Fruit fly (Drosophila melanogaster) whole organism, wandering third instar larva: ENCODE measurements around the gene CG11999.

Experiments
- Abd-B ChIP-seq: fragments of >200 bp; optimal IDR thresholded peaks from 2 replicates; lab custom pipeline; 2017; ENCODE audit warnings: missing biosample characterization, missing genetic modification characterization
- CG32264 ChIP-seq: fragments of 200-800 bp; sonication (Bioruptor generic); optimal IDR thresholded peaks from 2 replicates; lab custom pipeline; 2016; ENCODE audit warnings: missing biosample characterization, missing genetic modification characterization
- CG9705 ChIP-seq: fragments of 200-800 bp; sonication (Bioruptor generic); optimal IDR thresholded peaks from 2 replicates; lab custom pipeline; 2018; ENCODE audit warnings: missing biosample characterization, mild to moderate bottlenecking, missing genetic modification characterization
- CrebA ChIP-seq: fragments of 200-800 bp; sonication (Bioruptor generic); optimal IDR thresholded peaks from 2 replicates; lab custom pipeline; 2016; ENCODE audit warnings: missing biosample characterization, mild to moderate bottlenecking, missing genetic modification characterization, borderline replicate concordance
- Dfd ChIP-seq: fragments of >200 bp; optimal IDR thresholded peaks from 2 replicates; lab custom pipeline; 2017; ENCODE audit warnings: missing biosample characterization, missing genetic modification characterization
- Dif ChIP-seq: fragments of 200-275, 200-300 bp; sonication (Bioruptor generic); optimal IDR thresholded peaks from 2 replicates; lab custom pipeline; 2018; ENCODE audit warnings: missing biosample characterization, missing genetic modification characterization; ENCODE audit not compliant: partially characterized antibody
- GATAd ChIP-seq: sonication (Bioruptor generic); optimal IDR thresholded peaks from 2 replicates; lab custom pipeline; 2016; ENCODE audit warnings: missing biosample characterization, missing genetic modification characterization
- HLH106 ChIP-seq: fragments of 200-800 bp; optimal IDR thresholded peaks from 3 replicates; lab custom pipeline; 2019; ENCODE audit warnings: missing biosample characterization, mild to moderate bottlenecking, missing genetic modification characterization, moderate library complexity
- Hnf4 ChIP-seq: fragments of 200-800 bp; sonication (Bioruptor generic); optimal IDR thresholded peaks from 2 replicates; lab custom pipeline; 2016; ENCODE audit warnings: missing biosample characterization, mild to moderate bottlenecking, missing genetic modification characterization
- Hr78 ChIP-seq: fragments of >200 bp; optimal IDR thresholded peaks from 2 replicates; lab custom pipeline; 2017; ENCODE audit warnings: missing biosample characterization, missing genetic modification characterization
- Hr83 ChIP-seq: fragments of 200-300 bp; sonication (Bioruptor generic); optimal IDR thresholded peaks from 2 replicates; lab custom pipeline; 2016; ENCODE audit warnings: missing biosample characterization, mild to moderate bottlenecking, missing genetic modification characterization, moderate library complexity; ENCODE audit not compliant: poor library complexity, severe bottlenecking
- Jra ChIP-seq: sonication (Bioruptor generic); optimal IDR thresholded peaks from 2 replicates; lab custom pipeline; 2016; ENCODE audit warnings: missing biosample characterization, missing genetic modification characterization
- Mio ChIP-seq: sonication (Bioruptor generic); optimal IDR thresholded peaks from 2 replicates; lab custom pipeline; 2016; ENCODE audit warnings: missing biosample characterization, missing genetic modification characterization
- Myc ChIP-seq: fragments of >200 bp; optimal IDR thresholded peaks from 2 replicates; lab custom pipeline; 2017
- N ChIP-seq: fragments of >200 bp; optimal IDR thresholded peaks from 2 replicates; lab custom pipeline; 2018; ENCODE audit warnings: missing biosample characterization, missing external identifiers, missing genetic modification characterization
- OdsH ChIP-seq: fragments of 200-800 bp; sonication (Bioruptor generic); optimal IDR thresholded peaks from 2 replicates; lab custom pipeline; 2016; ENCODE audit warnings: missing biosample characterization, mild to moderate bottlenecking, missing genetic modification characterization
- Rel ChIP-seq, 2 experiments: fragments of 200-800 bp; sonication (Bioruptor generic) in 1 of 2; optimal IDR thresholded peaks; 2 replicates in 1 of 2; 3 replicates in 1 of 2; lab custom pipeline; 2016 to 2019; ENCODE audit warnings: mild to moderate bottlenecking in 2 of 2, missing biosample characterization in 2 of 2, missing genetic modification characterization in 2 of 2, moderate library complexity in 1 of 2
- Sp1 ChIP-seq: fragments of 200-800 bp; sonication (Bioruptor generic); optimal IDR thresholded peaks from 3 replicates; lab custom pipeline; 2019; ENCODE audit warnings: missing biosample characterization, mild to moderate bottlenecking, missing genetic modification characterization, moderate library complexity
- Vsx2 ChIP-seq: fragments of 200-300, 225-300 bp; sonication (Bioruptor generic); optimal IDR thresholded peaks from 2 replicates; lab custom pipeline; 2018; ENCODE audit warnings: missing biosample characterization, missing genetic modification characterization; ENCODE audit not compliant: partially characterized antibody
- br ChIP-seq: fragments of 200-800 bp; sonication (Bioruptor generic); optimal IDR thresholded peaks from 2 replicates; lab custom pipeline; 2016; ENCODE audit warnings: missing biosample characterization, missing genetic modification characterization
- brk ChIP-seq: fragments of 200-800 bp; sonication (Bioruptor generic); optimal IDR thresholded peaks from 2 replicates; lab custom pipeline; 2016; ENCODE audit warnings: missing biosample characterization, mild to moderate bottlenecking, missing genetic modification characterization
- dl ChIP-seq, 2 experiments: fragments of 175-275, 200-275 bp in 1 of 2; fragments of 200-275 bp in 1 of 2; sonication (Bioruptor generic); optimal IDR thresholded peaks; lab custom pipeline; 2018; ENCODE audit warnings: mild to moderate bottlenecking in 2 of 2, missing biosample characterization in 2 of 2, missing genetic modification characterization in 2 of 2, moderate library complexity in 2 of 2; ENCODE audit not compliant: partially characterized antibody in 2 of 2, insufficient read depth in 1 of 2
- dmrt93B ChIP-seq: fragments of 200-800 bp; sonication (Bioruptor generic); optimal IDR thresholded peaks from 2 replicates; lab custom pipeline; 2018; ENCODE audit warnings: missing biosample characterization, mild to moderate bottlenecking, missing genetic modification characterization
- dsf ChIP-seq: sonication (Bioruptor generic); optimal IDR thresholded peaks from 2 replicates; lab custom pipeline; 2016; ENCODE audit warnings: missing biosample characterization, missing genetic modification characterization, borderline replicate concordance
- ey ChIP-seq: fragments of 200-800 bp; sonication (Bioruptor generic); optimal IDR thresholded peaks from 2 replicates; lab custom pipeline; 2016; ENCODE audit warnings: missing biosample characterization, missing genetic modification characterization
- foxo ChIP-seq, 2 experiments: fragments of 200-800 bp; sonication (Bioruptor generic); optimal IDR thresholded peaks; 2 replicates in 1 of 2; 3 replicates in 1 of 2; lab custom pipeline; 2016 to 2017; ENCODE audit warnings: missing biosample characterization in 2 of 2, missing genetic modification characterization in 2 of 2
- fru ChIP-seq: fragments of 200-800 bp; sonication (Bioruptor generic); optimal IDR thresholded peaks from 3 replicates; lab custom pipeline; 2016; ENCODE audit warnings: missing biosample characterization, mild to moderate bottlenecking, missing genetic modification characterization
- h ChIP-seq: fragments of 200-800 bp; sonication (Bioruptor generic); optimal IDR thresholded peaks from 3 replicates; lab custom pipeline; 2016; ENCODE audit warnings: missing biosample characterization, mild to moderate bottlenecking, missing genetic modification characterization
- jim ChIP-seq: fragments of 175-275, 200-325 bp; sonication (Bioruptor generic); optimal IDR thresholded peaks from 2 replicates; lab custom pipeline; 2016; ENCODE audit warnings: missing biosample characterization, mild to moderate bottlenecking, missing genetic modification characterization
- lola ChIP-seq: fragments of >200 bp; optimal IDR thresholded peaks from 2 replicates; lab custom pipeline; 2017; ENCODE audit warnings: missing biosample characterization, missing genetic modification characterization
- pan ChIP-seq: fragments of >200 bp; optimal IDR thresholded peaks from 2 replicates; lab custom pipeline; 2017
- psq ChIP-seq: fragments of 200-800 bp; sonication (Bioruptor generic); optimal IDR thresholded peaks from 3 replicates; lab custom pipeline; 2017; ENCODE audit warnings: missing biosample characterization, mild to moderate bottlenecking, missing genetic modification characterization, moderate library complexity
- rgr ChIP-seq: fragments of 200-800 bp; sonication (Bioruptor generic); optimal IDR thresholded peaks from 3 replicates; lab custom pipeline; 2016; ENCODE audit warnings: missing biosample characterization, mild to moderate bottlenecking, missing genetic modification characterization
- sage ChIP-seq: fragments of 200-800 bp; sonication (Bioruptor generic); optimal IDR thresholded peaks from 2 replicates; lab custom pipeline; 2016; ENCODE audit warnings: missing biosample characterization, mild to moderate bottlenecking, missing genetic modification characterization
- sv ChIP-seq: fragments of 200-800 bp; sonication (Bioruptor generic); optimal IDR thresholded peaks from 3 replicates; lab custom pipeline; 2016; ENCODE audit warnings: missing biosample characterization, missing genetic modification characterization
- tai ChIP-seq: sonication (Bioruptor generic); optimal IDR thresholded peaks from 2 replicates; lab custom pipeline; 2016; ENCODE audit warnings: missing biosample characterization, missing genetic modification characterization
- usp ChIP-seq: fragments of >200 bp; optimal IDR thresholded peaks from 2 replicates; lab custom pipeline; 2017; ENCODE audit warnings: missing biosample characterization, missing genetic modification characterization
- woc ChIP-seq: sonication (Bioruptor generic); optimal IDR thresholded peaks from 2 replicates; lab custom pipeline; 2016; ENCODE audit warnings: missing biosample characterization, mild to moderate bottlenecking, missing genetic modification characterization

CG11999 gene

DNA sequence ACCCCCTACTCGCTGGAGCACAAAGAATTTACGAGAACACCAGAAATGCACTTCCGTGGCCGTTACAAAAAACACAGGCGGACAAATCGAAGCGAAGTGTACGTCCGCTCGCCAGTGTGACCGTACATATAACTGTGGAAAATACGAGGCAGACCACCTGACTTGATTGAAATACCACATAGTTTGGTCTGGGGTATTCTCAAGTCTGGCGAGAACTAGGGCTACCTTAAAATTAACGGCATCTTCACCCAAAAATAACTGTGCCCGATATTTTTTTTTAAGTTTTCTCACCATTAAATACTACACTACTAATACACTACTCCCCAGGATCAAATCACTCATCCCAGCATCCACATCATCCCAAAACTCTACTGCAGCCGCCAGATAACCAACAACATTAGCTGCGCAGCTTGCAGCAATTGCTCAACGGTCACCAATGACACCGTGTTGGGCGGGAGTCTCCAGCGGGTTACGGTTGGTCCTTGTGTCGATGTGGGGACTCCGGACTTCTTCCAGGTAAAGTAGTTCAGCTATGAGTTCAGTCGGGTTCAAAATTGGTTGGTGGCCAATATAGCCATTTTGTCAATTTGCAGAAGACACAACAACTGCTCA is 13.7 kb upstream of the CG11999 start, which contains the start of gene Cerk:
Gene Cerk, minus strand, starts transcription at position 137 of the 612 bp plus-strand sequence.
- TF ChIP-seq Vsx2 (GFP tag; lab: Kevin White, UChicago) = no peak
- no peak for TF ChIP-seq Jra (GFP tag; lab: Kevin White, UChicago)
- no peak for TF ChIP-seq psq (GFP tag; lab: Kevin White, UChicago)
- peak; percentile 14 for TF ChIP-seq ey (GFP tag; lab: Kevin White, UChicago)
- TF ChIP-seq Hr78 = no peak
- TF ChIP-seq sv (GFP tag; lab: Kevin White, UChicago) = peak; percentile 1
- TF ChIP-seq h (GFP tag; lab: Kevin White, UChicago) = peak; percentile 26
- peak; percentile 52 for TF ChIP-seq Hr83 (GFP tag; lab: Kevin White, UChicago)
- TF ChIP-seq Hnf4 = peak; percentile 54
- no peak for TF ChIP-seq N (GFP tag; lab: Kevin White, UChicago)
- TF ChIP-seq pan (lab: Kevin White, UChicago) = no peak
- no peak for TF ChIP-seq Abd-B (GFP tag; lab: Kevin White, UChicago)
- TF ChIP-seq Rel (GFP tag; optimal IDR thresholded peaks at IDR 0.05; lab: Kevin White, UChicago) = no peak
- TF ChIP-seq Rel (tag; optimal IDR thresholded peaks at IDR 0.05; lab: Kevin White, UChicago) = peak; percentile 54
- TF ChIP-seq CG9705 (GFP tag; lab: Kevin White, UChicago) = peak; percentile 27
- peak; percentile 29 for TF ChIP-seq fru (GFP tag; lab: Kevin White, UChicago)
- TF ChIP-seq usp = no peak
- TF ChIP-seq foxo (GFP tag; optimal IDR thresholded peaks at IDR 0.05; lab: Kevin White, UChicago) = peak in 1 of 2 experiments; percentile 42
- peak; percentile 22 for TF ChIP-seq woc (GFP tag; lab: Kevin White, UChicago)
- TF ChIP-seq OdsH (GFP tag; lab: Kevin White, UChicago) = no peak
- TF ChIP-seq tai (GFP tag; lab: Kevin White, UChicago) = no peak
- TF ChIP-seq br (GFP tag; lab: Kevin White, UChicago) = peak; percentile 12
- peak; percentile 17 for TF ChIP-seq Sp1 (GFP tag; lab: Kevin White, UChicago)
- TF ChIP-seq jim (GFP tag; lab: Kevin White, UChicago) = no peak
- TF ChIP-seq rgr = peak; percentile 35
- no peak for TF ChIP-seq dsf
- no peak for TF ChIP-seq Dif
- TF ChIP-seq HLH106 (tag; lab: Kevin White, UChicago) = peak; percentile 22

- TF ChIP-seq fru (GFP tag; lab: Kevin White, UChicago) = no peak
- TF ChIP-seq GATAd = no peak
- TF ChIP-seq Hnf4 = peak; percentile 33
- no peak for TF ChIP-seq CrebA
- TF ChIP-seq CG9705 (GFP tag; lab: Kevin White, UChicago) = peak; percentile 15
- no peak for TF ChIP-seq foxo (GFP tag; optimal IDR thresholded peaks at IDR 0.05; lab: Kevin White, UChicago)
- no peak for TF ChIP-seq dsf
- TF ChIP-seq HLH106 (tag; lab: Kevin White, UChicago) = peak; percentile 7
- no peak for TF ChIP-seq sage (GFP tag; lab: Kevin White, UChicago)
- TF ChIP-seq OdsH (GFP tag; lab: Kevin White, UChicago) = no peak
- no peak for TF ChIP-seq Rel (GFP tag; optimal IDR thresholded peaks at IDR 0.05; lab: Kevin White, UChicago)
- peak; percentile 63 for TF ChIP-seq Rel (tag; optimal IDR thresholded peaks at IDR 0.05; lab: Kevin White, UChicago)
- no peak for TF ChIP-seq Mio (GFP tag; lab: Kevin White, UChicago)
- no peak for TF ChIP-seq Dif
- TF ChIP-seq N (GFP tag; lab: Kevin White, UChicago) = no peak
- TF ChIP-seq ey (GFP tag; lab: Kevin White, UChicago) = no peak
- TF ChIP-seq h (GFP tag; lab: Kevin White, UChicago) = peak; percentile 43
- no peak for TF ChIP-seq psq (GFP tag; lab: Kevin White, UChicago)
- no peak for TF ChIP-seq sv (GFP tag; lab: Kevin White, UChicago)
- no peak for TF ChIP-seq Abd-B (GFP tag; lab: Kevin White, UChicago)
- no peak for TF ChIP-seq dl (GFP tag; optimal IDR thresholded peaks at IDR 0.05; lab: Kevin White, UChicago; ENCODE audit: insufficient read depth in 1 of 2, partially characterized antibody in 2 of 2)
- no peak for TF ChIP-seq tai (GFP tag; lab: Kevin White, UChicago)
- TF ChIP-seq usp = no peak
- no peak for TF ChIP-seq lola (GFP tag; lab: Kevin White, UChicago)
- TF ChIP-seq Hr83 (GFP tag; lab: Kevin White, UChicago) = peak; percentile 98
- TF ChIP-seq br (GFP tag; lab: Kevin White, UChicago) = no peak
- no peak for TF ChIP-seq jim (GFP tag; lab: Kevin White, UChicago)
- no peak for TF ChIP-seq brk (GFP tag; lab: Kevin White, UChicago)
- peak; percentile 77 for TF ChIP-seq Jra (GFP tag; lab: Kevin White, UChicago)
- no peak for TF ChIP-seq Vsx2 (GFP tag; lab: Kevin White, UChicago)
- no peak for TF ChIP-seq Hr78
- no peak for TF ChIP-seq woc (GFP tag; lab: Kevin White, UChicago)
- peak; percentile 14 for TF ChIP-seq Sp1 (GFP tag; lab: Kevin White, UChicago)
- no peak for TF ChIP-seq pan (lab: Kevin White, UChicago)
- TF ChIP-seq Myc (lab: Kevin White, UChicago) = no peak
- TF ChIP-seq CG32264 (GFP tag; lab: Kevin White, UChicago) = no peak
- no peak for TF ChIP-seq Dfd
- TF ChIP-seq dmrt93B (GFP tag; lab: Kevin White, UChicago) = no peak
- peak; percentile 38 for TF ChIP-seq rgr
These were observed 13.1 kb upstream of the CG11999 start for dm6 chr3R:5367512-5368169.
